Worm (Caenorhabditis elegans) whole organism, L1 larva: ENCODE data around the gene abf-3.

Experiments used
- efl-1 ChIP-seq, 4 experiments: fragments of 150-350 bp; optimal IDR thresholded peaks in 3 of 4; peaks in 1 of 4; 1 replicate in 1 of 4; 2 replicates in 3 of 4; lab custom pipeline; 2014; ENCODE audit warnings: missing biosample characterization in 2 of 4, missing genetic modification characterization in 2 of 4, missing genetic modification reagents in 2 of 4
- egl-27 ChIP-seq, 2 experiments: fragments of 150-350 bp in 1 of 2; sonication (generic microtip); optimal IDR thresholded peaks; 3 replicates each; lab custom pipeline; 2017 to 2018; ENCODE audit warnings: missing biosample characterization in 2 of 2, missing genetic modification characterization in 2 of 2, missing genetic modification reagents in 2 of 2
- lir-3 ChIP-seq: sonication (generic microtip); optimal IDR thresholded peaks from 2 replicates; lab custom pipeline; 2016; ENCODE audit warnings: mild to moderate bottlenecking, missing genetic modification characterization, moderate library complexity, missing compliant biosample characterization; ENCODE audit not compliant: poor library complexity
- mab-9 ChIP-seq: fragments of 200-800 bp; sonication (Bioruptor generic); IDR thresholded peaks from 2 replicates; pipeline ENCODE4 v1.3.6; 2022; ENCODE audit warnings: missing genetic modification reagents, missing genetic modification characterization, missing compliant biosample characterization
- mep-1 ChIP-seq: fragments of 150-350 bp; optimal IDR thresholded peaks from 2 replicates; lab custom pipeline; 2014; ENCODE audit warnings: missing biosample characterization, missing genetic modification characterization
- nhr-11 ChIP-seq: fragments of 150-350 bp; optimal IDR thresholded peaks from 2 replicates; lab custom pipeline; 2014; ENCODE audit warnings: missing biosample characterization, missing genetic modification characterization
- rnt-1 ChIP-seq: sonication (generic microtip); optimal IDR thresholded peaks from 2 replicates; lab custom pipeline; 2016; ENCODE audit warnings: mild to moderate bottlenecking, missing genetic modification characterization, moderate library complexity, missing compliant biosample characterization
- skn-1 ChIP-seq: fragments of 150-350 bp; optimal IDR thresholded peaks from 2 replicates; lab custom pipeline; 2014; ENCODE audit warnings: missing biosample characterization, missing genetic modification characterization
- ztf-4 ChIP-seq: fragments of 150-350 bp; optimal IDR thresholded peaks from 2 replicates; lab custom pipeline; 2014; ENCODE audit warnings: missing biosample characterization, missing genetic modification characterization

- no peak for TF ChIP-seq nhr-11 (tag; lab: Kevin White, UChicago)
- TF ChIP-seq skn-1, result no peak
- no peak for TF ChIP-seq efl-1 (optimal IDR thresholded peaks at IDR 0.05; lab: Kevin White, UChicago)
- no peak for TF ChIP-seq efl-1 (GFP tag; optimal IDR thresholded peaks at IDR 0.05 in 1 of 2; lab: Kevin White, UChicago)
- TF ChIP-seq mep-1 (tag; lab: Kevin White, UChicago), result no peak
- no peak for TF ChIP-seq ztf-4 (tag; lab: Kevin White, UChicago)
- TF ChIP-seq egl-27 (tag; optimal IDR thresholded peaks at IDR 0.05; lab: Kevin White, UChicago), result no peak
- TF ChIP-seq rnt-1 (tag; lab: Kevin White, UChicago), result no peak
- no peak for TF ChIP-seq lir-3 (tag; lab: Kevin White, UChicago)
- no peak for TF ChIP-seq mab-9 (GFP tag; lab: Robert Waterston, UW)
These were observed at the start of gene abf-3 for ce11 chrV:15817746-15818145.
